Worm (Caenorhabditis elegans) whole organism, early embryonic: Measurements from ENCODE around the gene fbxc-24.

ENCODE experiments used
- B0310.2 ChIP-seq: sonication (generic microtip); optimal IDR thresholded peaks from 2 replicates; lab custom pipeline; 2016; ENCODE audit warnings: mild to moderate bottlenecking, missing genetic modification characterization, missing compliant biosample characterization
- F13C5.2 ChIP-seq: sonication (generic microtip); optimal IDR thresholded peaks from 2 replicates; lab custom pipeline; 2017; ENCODE audit warnings: mild to moderate bottlenecking, missing genetic modification characterization, inconsistent platforms, missing compliant biosample characterization
- aly-1 ChIP-seq: sonication (generic microtip); optimal IDR thresholded peaks from 2 replicates; lab custom pipeline; 2016; ENCODE audit warnings: missing genetic modification characterization, missing compliant biosample characterization
- ama-1 ChIP-seq: fragments of 150-350 bp; optimal IDR thresholded peaks from 2 replicates; lab custom pipeline; 2014
- ceh-36 ChIP-seq: sonication (generic microtip); optimal IDR thresholded peaks from 2 replicates; lab custom pipeline; 2016; ENCODE audit warnings: missing genetic modification characterization, inconsistent platforms, missing compliant biosample characterization
- flt-1 ChIP-seq: fragments of 200-800 bp; sonication (Bioruptor generic); IDR thresholded peaks from 2 replicates; pipeline ENCODE4 v1.3.6; 2022; ENCODE audit warnings: missing genetic modification characterization, missing compliant biosample characterization
- hnd-1 ChIP-seq: sonication (generic microtip); optimal IDR thresholded peaks from 2 replicates; lab custom pipeline; 2016; ENCODE audit warnings: missing genetic modification characterization, missing compliant biosample characterization
- scrt-1 ChIP-seq: fragments of 200-800 bp; sonication (Bioruptor generic); IDR thresholded peaks from 2 replicates; pipeline ENCODE4 v1.3.6; 2022; ENCODE audit warnings: missing genetic modification characterization, missing compliant biosample characterization
- tra-4 ChIP-seq: sonication (generic microtip); optimal IDR thresholded peaks from 2 replicates; lab custom pipeline; 2017; ENCODE audit warnings: missing genetic modification characterization, missing compliant biosample characterization

DNA sequence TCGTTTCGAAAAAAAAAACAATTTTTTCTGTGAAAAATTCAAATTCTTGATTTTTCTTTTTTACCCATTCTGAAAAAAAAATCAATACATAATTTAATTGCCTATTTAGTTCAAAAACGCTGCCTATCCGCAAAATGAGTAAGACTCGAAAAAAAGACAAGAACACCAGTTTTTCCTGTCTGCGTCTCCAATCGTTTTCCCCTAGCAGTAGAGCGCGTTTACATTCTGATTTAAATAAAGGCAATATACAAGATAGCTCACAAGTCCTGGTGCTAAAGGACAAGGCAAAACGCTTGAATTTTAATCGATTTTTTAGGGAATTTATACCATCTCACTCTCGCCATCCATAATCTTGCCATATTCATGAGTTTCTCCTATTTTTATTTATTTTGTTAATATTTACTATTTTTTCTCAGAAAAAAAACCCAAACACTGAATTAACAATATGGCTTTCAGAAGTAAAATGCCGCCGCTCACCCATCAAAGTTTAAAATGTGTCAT lies 3.8 kb upstream of the fbxc-24 start, which contains the start of gene fbxc-33:
- TF ChIP-seq tra-4 (tag; lab: Kevin White, UChicago), result no peak
- no peak for TF ChIP-seq ama-1 (lab: Kevin White, UChicago)
- TF ChIP-seq aly-1 (tag; lab: Kevin White, UChicago), result no peak
- TF ChIP-seq scrt-1 (GFP tag; lab: Robert Waterston, UW), result no peak
- no peak for TF ChIP-seq ceh-36
- TF ChIP-seq hnd-1 (tag; lab: Kevin White, UChicago), result no peak
- no peak for TF ChIP-seq F13C5.2
- TF ChIP-seq B0310.2, result no peak
- no peak for TF ChIP-seq flt-1 (GFP tag; lab: Robert Waterston, UW)
